Worm (Caenorhabditis elegans) whole organism, early embryonic: ENCODE results near the gene twk-18.

Experiments used
- B0310.2 ChIP-seq: sonication (generic microtip); optimal IDR thresholded peaks from 2 replicates; lab custom pipeline; 2016; ENCODE audit warnings: mild to moderate bottlenecking, missing genetic modification characterization, missing compliant biosample characterization
- F13C5.2 ChIP-seq: sonication (generic microtip); optimal IDR thresholded peaks from 2 replicates; lab custom pipeline; 2017; ENCODE audit warnings: mild to moderate bottlenecking, missing genetic modification characterization, inconsistent platforms, missing compliant biosample characterization
- aly-1 ChIP-seq: sonication (generic microtip); optimal IDR thresholded peaks from 2 replicates; lab custom pipeline; 2016; ENCODE audit warnings: missing genetic modification characterization, missing compliant biosample characterization
- ama-1 ChIP-seq: fragments of 150-350 bp; optimal IDR thresholded peaks from 2 replicates; lab custom pipeline; 2014
- ceh-13 ChIP-seq: fragments of 200-800 bp; sonication (Bioruptor generic); optimal IDR thresholded peaks from 2 replicates; lab custom pipeline; 2018; ENCODE audit warnings: mild to moderate bottlenecking, missing genetic modification characterization, missing compliant biosample characterization
- ceh-36 ChIP-seq: sonication (generic microtip); optimal IDR thresholded peaks from 2 replicates; lab custom pipeline; 2016; ENCODE audit warnings: missing genetic modification characterization, inconsistent platforms, missing compliant biosample characterization
- ets-7 ChIP-seq: sonication (generic microtip); optimal IDR thresholded peaks from 2 replicates; lab custom pipeline; 2016; ENCODE audit warnings: missing genotype, missing genetic modification characterization, missing compliant biosample characterization
- flt-1 ChIP-seq: fragments of 200-800 bp; sonication (Bioruptor generic); IDR thresholded peaks from 2 replicates; pipeline ENCODE4 v1.3.6; 2022; ENCODE audit warnings: missing genetic modification characterization, missing compliant biosample characterization
- hmbx-1 ChIP-seq: sonication (generic microtip); optimal IDR thresholded peaks from 2 replicates; lab custom pipeline; 2016; ENCODE audit warnings: mild to moderate bottlenecking, missing genetic modification characterization, missing compliant biosample characterization
- hmg-4 ChIP-seq: fragments of 200-800 bp; sonication (Bioruptor generic); optimal IDR thresholded peaks from 2 replicates; lab custom pipeline; 2018; ENCODE audit warnings: mild to moderate bottlenecking, missing genetic modification characterization, missing compliant biosample characterization
- hnd-1 ChIP-seq: sonication (generic microtip); optimal IDR thresholded peaks from 2 replicates; lab custom pipeline; 2016; ENCODE audit warnings: missing genetic modification characterization, missing compliant biosample characterization
- pes-1 ChIP-seq: fragments of 200-800 bp; sonication (Bioruptor generic); IDR thresholded peaks from 2 replicates; pipeline ENCODE4 v1.3.6; 2022; ENCODE audit warnings: missing genetic modification reagents, missing genetic modification characterization, missing compliant biosample characterization
- scrt-1 ChIP-seq: fragments of 200-800 bp; sonication (Bioruptor generic); IDR thresholded peaks from 2 replicates; pipeline ENCODE4 v1.3.6; 2022; ENCODE audit warnings: missing genetic modification characterization, missing compliant biosample characterization
- sea-1 ChIP-seq: fragments of 200-800 bp; sonication (Bioruptor generic); conservative IDR thresholded peaks from 2 replicates; pipeline ENCODE4 v1.3.6; 2022; ENCODE audit warnings: missing genetic modification characterization, missing compliant biosample characterization
- tbx-11 ChIP-seq: fragments of 200-800 bp; sonication (Bioruptor generic); IDR thresholded peaks from 2 replicates; pipeline ENCODE4 v1.3.6; 2022; ENCODE audit warnings: missing genetic modification characterization, missing compliant biosample characterization
- tbx-37 ChIP-seq: fragments of 200-800 bp; sonication (Bioruptor generic); conservative IDR thresholded peaks from 2 replicates; pipeline ENCODE4 v1.3.6; 2022; ENCODE audit warnings: missing genetic modification reagents, missing genetic modification characterization, missing compliant biosample characterization
- tra-4 ChIP-seq: sonication (generic microtip); optimal IDR thresholded peaks from 2 replicates; lab custom pipeline; 2017; ENCODE audit warnings: missing genetic modification characterization, missing compliant biosample characterization

The twk-18 gene

ce11 chrX:9014451-9014850 is 26.5 kb downstream of the twk-18 start:
- TF ChIP-seq hnd-1 (tag; lab: Kevin White, UChicago) = no peak
- no peak for TF ChIP-seq tra-4 (tag; lab: Kevin White, UChicago)
- TF ChIP-seq aly-1 (tag; lab: Kevin White, UChicago) = no peak
- TF ChIP-seq B0310.2 (tag; lab: Kevin White, UChicago) = no peak
- TF ChIP-seq sea-1 = no peak
- no peak for TF ChIP-seq F13C5.2 (tag; lab: Kevin White, UChicago)
- no peak for TF ChIP-seq ceh-13 (GFP tag; lab: Kevin White, UChicago)
- no peak for TF ChIP-seq hmg-4 (GFP tag; lab: Kevin White, UChicago)
- no peak for TF ChIP-seq ceh-36
- TF ChIP-seq tbx-11 (GFP tag; lab: Robert Waterston, UW) = no peak
- TF ChIP-seq flt-1 (GFP tag; lab: Robert Waterston, UW) = no peak
- no peak for TF ChIP-seq pes-1 (GFP tag; lab: Robert Waterston, UW)
- no peak for TF ChIP-seq tbx-37 (GFP tag; lab: Robert Waterston, UW)
- no peak for TF ChIP-seq hmbx-1 (tag; lab: Kevin White, UChicago)
- TF ChIP-seq scrt-1 (GFP tag; lab: Robert Waterston, UW) = no peak
- TF ChIP-seq ama-1 (lab: Kevin White, UChicago) = no peak
- no peak for TF ChIP-seq ets-7 (tag; lab: Kevin White, UChicago)

ce11 chrX:9015420-9015819 is 27.5 kb downstream of the twk-18 start, which contains the start of gene T25B6.4:
TSS of gene T25B6.4 (plus strand) at chrX:9015720.
- no peak for TF ChIP-seq pes-1 (GFP tag; lab: Robert Waterston, UW)
- no peak for TF ChIP-seq tra-4 (tag; lab: Kevin White, UChicago)
- TF ChIP-seq tbx-11 (GFP tag; lab: Robert Waterston, UW) = no peak
- no peak for TF ChIP-seq hnd-1 (tag; lab: Kevin White, UChicago)
- TF ChIP-seq F13C5.2 (tag; lab: Kevin White, UChicago) = no peak
- TF ChIP-seq ceh-13 (GFP tag; lab: Kevin White, UChicago) = no peak
- TF ChIP-seq ceh-36 = no peak
- TF ChIP-seq ama-1 (lab: Kevin White, UChicago) = no peak
- TF ChIP-seq ets-7 (tag; lab: Kevin White, UChicago) = no peak
- TF ChIP-seq flt-1 (GFP tag; lab: Robert Waterston, UW) = no peak
- TF ChIP-seq aly-1 (tag; lab: Kevin White, UChicago) = no peak
- TF ChIP-seq hmg-4 (GFP tag; lab: Kevin White, UChicago) = no peak
- no peak for TF ChIP-seq tbx-37 (GFP tag; lab: Robert Waterston, UW)
- no peak for TF ChIP-seq sea-1
- no peak for TF ChIP-seq scrt-1 (GFP tag; lab: Robert Waterston, UW)
- TF ChIP-seq B0310.2 (tag; lab: Kevin White, UChicago) = no peak
- TF ChIP-seq hmbx-1 (tag; lab: Kevin White, UChicago) = no peak

ce11 chrX:9021645-9022044 is 33.7 kb downstream of the twk-18 start, which contains the start of gene T25B6.5:
TSS of gene T25B6.5 (minus strand) at chrX:9021745.
- TF ChIP-seq hmbx-1 (tag; lab: Kevin White, UChicago) (no peak), F13C5.2 (tag; lab: Kevin White, UChicago) (no peak), ama-1 (lab: Kevin White, UChicago) (no peak), pes-1 (GFP tag; lab: Robert Waterston, UW) (no peak), tra-4 (tag; lab: Kevin White, UChicago) (no peak), hmg-4 (GFP tag; lab: Kevin White, UChicago) (no peak), ceh-13 (GFP tag; lab: Kevin White, UChicago) (no peak), aly-1 (tag; lab: Kevin White, UChicago) (no peak), ets-7 (tag; lab: Kevin White, UChicago) (no peak), hnd-1 (tag; lab: Kevin White, UChicago) (no peak), flt-1 (GFP tag; lab: Robert Waterston, UW) (no peak), sea-1 (no peak), tbx-37 (GFP tag; lab: Robert Waterston, UW) (no peak), scrt-1 (GFP tag; lab: Robert Waterston, UW) (no peak)

ce11 chrX:9022779-9023178 is 34.9 kb downstream of the twk-18 start, which contains the start of gene T25B6.6:
TSS of gene T25B6.6 (minus strand) at chrX:9022879.
- no peak for TF ChIP-seq scrt-1 (GFP tag; lab: Robert Waterston, UW)
- TF ChIP-seq hmg-4 (GFP tag; lab: Kevin White, UChicago) = no peak
- no peak for TF ChIP-seq F13C5.2 (tag; lab: Kevin White, UChicago)
- no peak for TF ChIP-seq hmbx-1 (tag; lab: Kevin White, UChicago)
- TF ChIP-seq ceh-13 (GFP tag; lab: Kevin White, UChicago) = no peak
- no peak for TF ChIP-seq ets-7 (tag; lab: Kevin White, UChicago)
- no peak for TF ChIP-seq ama-1 (lab: Kevin White, UChicago)
- no peak for TF ChIP-seq tbx-11 (GFP tag; lab: Robert Waterston, UW)
- no peak for TF ChIP-seq aly-1 (tag; lab: Kevin White, UChicago)
- TF ChIP-seq sea-1 = no peak
- TF ChIP-seq B0310.2 (tag; lab: Kevin White, UChicago) = no peak
- no peak for TF ChIP-seq pes-1 (GFP tag; lab: Robert Waterston, UW)
- no peak for TF ChIP-seq flt-1 (GFP tag; lab: Robert Waterston, UW)
- TF ChIP-seq hnd-1 (tag; lab: Kevin White, UChicago) = no peak

- no peak for TF ChIP-seq scrt-1 (GFP tag; lab: Robert Waterston, UW)
- no peak for TF ChIP-seq ets-7 (tag; lab: Kevin White, UChicago)
These were observed 35.9 kb downstream of the twk-18 start for ce11 chrX:9023816-9024215.

- TF ChIP-seq tbx-37 (GFP tag; lab: Robert Waterston, UW) (peak; percentile 51; the same call in 1 of the 2 replicates), hmg-4 (GFP tag; lab: Kevin White, UChicago) (no peak), ama-1 (lab: Kevin White, UChicago) (no peak), ceh-13 (GFP tag; lab: Kevin White, UChicago) (no peak), aly-1 (tag; lab: Kevin White, UChicago) (no peak), F13C5.2 (tag; lab: Kevin White, UChicago) (no peak), sea-1 (no peak), pes-1 (GFP tag; lab: Robert Waterston, UW) (no peak; the same call in 1 of the 2 replicates), ets-7 (tag; lab: Kevin White, UChicago) (no peak), flt-1 (GFP tag; lab: Robert Waterston, UW) (no peak; the same call in none of the 2 replicates), hnd-1 (tag; lab: Kevin White, UChicago) (peak; percentile 41), tra-4 (tag; lab: Kevin White, UChicago) (peak; percentile 18), tbx-11 (GFP tag; lab: Robert Waterston, UW) (0 out of 2 replicates have a peak, but pooled peaks have one; percentile 49), hmbx-1 (tag; lab: Kevin White, UChicago) (no peak), B0310.2 (tag; lab: Kevin White, UChicago) (no peak), ceh-36 (no peak), scrt-1 (GFP tag; lab: Robert Waterston, UW) (no peak)
These were observed 36.3 kb downstream of the twk-18 start for ce11 chrX:9024270-9024669.
